Fruit fly (Drosophila melanogaster): ENCODE results near the gene CG11693.

The CG11693 gene

dm6 chr3R:8344174-8344573, 33.6 kb upstream of the CG11693 start, which contains the start of gene DppIII (continued):
- TF ChIP-seq sqz (GFP tag; optimal IDR thresholded peaks at IDR 0.05), result no peak
- no peak for TF ChIP-seq Optix (GFP tag; IDR thresholded peaks at IDR 0.05)
- peak; percentile 39 for TF ChIP-seq BEAF-32 (GFP tag; optimal IDR thresholded peaks at IDR 0.05)
- TF ChIP-seq CG10267 (tag; optimal IDR thresholded peaks at IDR 0.05), result no peak
- TF ChIP-seq CG13424 (tag; optimal IDR thresholded peaks at IDR 0.05), result no peak
- peak; percentile 35 for TF ChIP-seq stwl (tag; optimal IDR thresholded peaks at IDR 0.05)
- TF ChIP-seq Nf-YB (GFP tag; optimal IDR thresholded peaks at IDR 0.05), result no peak
- TF ChIP-seq CG1233 (GFP tag; optimal IDR thresholded peaks at IDR 0.05), result no peak
- TF ChIP-seq Scr (GFP tag; IDR thresholded peaks at IDR 0.05; ENCODE audit: partially characterized antibody), result 0 out of 2 replicates have a peak, but pooled peaks have one; percentile 25
- TF ChIP-seq Blimp-1 (GFP tag; optimal IDR thresholded peaks at IDR 0.05), result peak; percentile 78
- no peak for TF ChIP-seq CG17359 (tag; optimal IDR thresholded peaks at IDR 0.05)
- peak; percentile 7 for TF ChIP-seq CG9797 (GFP tag; optimal IDR thresholded peaks at IDR 0.05)
- no peak for TF ChIP-seq Poxn (GFP tag; IDR thresholded peaks at IDR 0.05)
- 0 out of 2 replicates have a peak, but pooled peaks have one; percentile 27 for TF ChIP-seq unc-4 (GFP tag; IDR thresholded peaks at IDR 0.05; ENCODE audit: partially characterized antibody)
- peak; percentile 41 for TF ChIP-seq MESR4 (GFP tag; optimal IDR thresholded peaks at IDR 0.05)
- TF ChIP-seq CG12744 (GFP tag; optimal IDR thresholded peaks at IDR 0.05), result no peak
- TF ChIP-seq CG1647 (GFP tag; optimal IDR thresholded peaks at IDR 0.05), result no peak
- no peak for TF ChIP-seq PHDP (tag; optimal IDR thresholded peaks at IDR 0.05)
- no peak for TF ChIP-seq D (optimal IDR thresholded peaks at IDR 0.05)
- no peak for TF ChIP-seq D (GFP tag; optimal IDR thresholded peaks at IDR 0.05)
- TF ChIP-seq her (GFP tag; optimal IDR thresholded peaks at IDR 0.05), result no peak
- TF ChIP-seq H15 (GFP tag; IDR thresholded peaks at IDR 0.05), result no peak
- TF ChIP-seq B-H2 (GFP tag; optimal IDR thresholded peaks at IDR 0.05), result no peak
- no peak for TF ChIP-seq mld (GFP tag; IDR thresholded peaks at IDR 0.05; ENCODE audit: partially characterized antibody)
- no peak for TF ChIP-seq aop (GFP tag; IDR thresholded peaks at IDR 0.05)

- peak; percentile 46; the same call in 1 of the 2 replicates for TF ChIP-seq Scr (GFP tag; IDR thresholded peaks at IDR 0.05; ENCODE audit: partially characterized antibody)
- TF ChIP-seq kah (GFP tag; optimal IDR thresholded peaks at IDR 0.05), result peak; percentile 4
- peak; percentile 14 for TF ChIP-seq CG1603 (tag; optimal IDR thresholded peaks at IDR 0.05)
- TF ChIP-seq CG4617 (GFP tag; optimal IDR thresholded peaks at IDR 0.05; ENCODE audit: borderline replicate concordance), result peak; percentile 24
- TF ChIP-seq vvl (GFP tag; IDR thresholded peaks at IDR 0.05), result no peak
- peak; percentile 44 for TF ChIP-seq MESR4 (GFP tag; optimal IDR thresholded peaks at IDR 0.05)
- TF ChIP-seq Awh (GFP tag; IDR thresholded peaks at IDR 0.05), result no peak
- TF ChIP-seq row (GFP tag; IDR thresholded peaks at IDR 0.05), result peak; percentile 42; the same call in 2 of the 3 replicates
- TF ChIP-seq Doc3 (GFP tag; IDR thresholded peaks at IDR 0.05; ENCODE audit: partially characterized antibody), result 0 out of 3 replicates have a peak, but pooled peaks have one; percentile 18
- peak; percentile 14 for TF ChIP-seq stwl (tag; optimal IDR thresholded peaks at IDR 0.05)
- 0 out of 4 replicates have a peak, but pooled peaks have one; percentile 17 for TF ChIP-seq Dll (GFP tag; IDR thresholded peaks at IDR 0.05; ENCODE audit: partially characterized antibody)
- TF ChIP-seq pzg (GFP tag; optimal IDR thresholded peaks at IDR 0.05), result peak; percentile 37
- TF ChIP-seq CG2678 (tag; optimal IDR thresholded peaks at IDR 0.05), result no peak
- peak; percentile 71 for TF ChIP-seq E2f2 (GFP tag; IDR thresholded peaks at IDR 0.05)
- peak; percentile 73 for TF ChIP-seq MBD-R2 (GFP tag; IDR thresholded peaks at IDR 0.05)
- peak; percentile 92 for TF ChIP-seq CG17385 (GFP tag; optimal IDR thresholded peaks at IDR 0.05)
- TF ChIP-seq ttk (GFP tag; IDR thresholded peaks at IDR 0.05), result no peak
- TF ChIP-seq CG11560 (tag; IDR thresholded peaks at IDR 0.05), result no peak
- peak in 1 of 2 experiments; percentile 20 for TF ChIP-seq Pdp1 (GFP tag; optimal IDR thresholded peaks at IDR 0.05)
- TF ChIP-seq Dp (GFP tag; optimal IDR thresholded peaks at IDR 0.05), result peak; percentile 58
- TF ChIP-seq BEAF-32 (GFP tag; optimal IDR thresholded peaks at IDR 0.05), result peak; percentile 33
- TF ChIP-seq onecut (GFP tag; IDR thresholded peaks at IDR 0.05), result peak; percentile 89
- TF ChIP-seq ATbp (GFP tag; optimal IDR thresholded peaks at IDR 0.05), result no peak
- TF ChIP-seq knrl (GFP tag; IDR thresholded peaks at IDR 0.05; ENCODE audit: partially characterized antibody), result 0 out of 3 replicates have a peak, but pooled peaks have one; percentile 27
- peak; percentile 13 for TF ChIP-seq Sry-δ (GFP tag; optimal IDR thresholded peaks at IDR 0.05)
- TF ChIP-seq HmgZ (tag; optimal IDR thresholded peaks at IDR 0.05), result peak; percentile 13
- 0 out of 2 replicates have a peak, but pooled peaks have one; percentile 19 for TF ChIP-seq CG13287 (GFP tag; IDR thresholded peaks at IDR 0.05; ENCODE audit: partially characterized antibody)
- TF ChIP-seq CG9797 (GFP tag; optimal IDR thresholded peaks at IDR 0.05), result peak; percentile 21
Observed at dm6 chr3R:8343251-8343744, 32.7 kb upstream of the CG11693 start, which contains the start of the genes PNKP and COX7AL. TSS of gene PNKP (minus strand) at chr3R:8343516. TSS of gene COX7AL (plus strand) at chr3R:8343669.

All from whole organism, embryonic.